Worm (Caenorhabditis elegans): ENCODE results near the gene srh-63.

- TF ChIP-seq tlp-1 (tag; optimal IDR thresholded peaks at IDR 0.05) (no peak), xbp-1 (tag; optimal IDR thresholded peaks at IDR 0.05) (no peak)
Measured at ce11 chrIV:14515162-14515561, 8.5 kb upstream of the srh-63 start.
